Worm (Caenorhabditis elegans): Measurements from ENCODE around the gene art-1.
A peak's percentile ranks its signal among the peaks of the same experiment; 100 is the strongest.

art-1 gene

ce11 chrII:6927034-6927433 is 45.0 kb downstream of the art-1 start:
- TF ChIP-seq syd-9 (tag; optimal IDR thresholded peaks at IDR 0.05) (no peak), zip-5 (tag; optimal IDR thresholded peaks at IDR 0.05) (no peak)

- TF ChIP-seq unc-86 (tag; optimal IDR thresholded peaks at IDR 0.05) (no peak), hlh-6 (tag; optimal IDR thresholded peaks at IDR 0.05) (no peak), C08G9.2 (tag; optimal IDR thresholded peaks at IDR 0.05) (no peak), K02D7.2 (tag; optimal IDR thresholded peaks at IDR 0.05) (no peak), nfya-1 (tag; optimal IDR thresholded peaks at IDR 0.05) (no peak), ceh-31 (tag; optimal IDR thresholded peaks at IDR 0.05) (peak; percentile 53), lim-6 (tag; optimal IDR thresholded peaks at IDR 0.05) (no peak), hlh-30 (tag; optimal IDR thresholded peaks at IDR 0.05; ENCODE audit: insufficient read depth) (no peak), zip-5 (tag; optimal IDR thresholded peaks at IDR 0.05) (no peak), eyg-1 (tag; optimal IDR thresholded peaks at IDR 0.05) (no peak), dve-1 (tag; optimal IDR thresholded peaks at IDR 0.05) (no peak), hlh-15 (tag; optimal IDR thresholded peaks at IDR 0.05) (no peak), ceh-9 (tag; optimal IDR thresholded peaks at IDR 0.05) (no peak), pax-1 (tag; optimal IDR thresholded peaks at IDR 0.05) (no peak), pha-2 (tag; optimal IDR thresholded peaks at IDR 0.05) (no peak), nhr-232 (tag; optimal IDR thresholded peaks at IDR 0.05) (no peak), ceh-48 (tag; optimal IDR thresholded peaks at IDR 0.05) (no peak), ceh-24 (tag; optimal IDR thresholded peaks at IDR 0.05) (no peak), pat-9 (tag; optimal IDR thresholded peaks at IDR 0.05) (no peak), madf-2 (tag; optimal IDR thresholded peaks at IDR 0.05) (no peak), Y22D7AL.16 (tag; optimal IDR thresholded peaks at IDR 0.05) (no peak), che-1 (tag; optimal IDR thresholded peaks at IDR 0.05) (no peak), mec-3 (tag; optimal IDR thresholded peaks at IDR 0.05; ENCODE audit: borderline replicate concordance) (no peak), pqm-1 (tag; optimal IDR thresholded peaks at IDR 0.05) (no peak), odd-2 (tag; optimal IDR thresholded peaks at IDR 0.05) (no peak), ceh-6 (GFP tag; optimal IDR thresholded peaks at IDR 0.05) (no peak), tbx-7 (tag; optimal IDR thresholded peaks at IDR 0.05) (no peak), hlh-8 (tag; optimal IDR thresholded peaks at IDR 0.05) (no peak), syd-9 (tag; optimal IDR thresholded peaks at IDR 0.05) (peak; percentile 38), dmd-4 (tag; optimal IDR thresholded peaks at IDR 0.05; ENCODE audit: borderline replicate concordance) (no peak), K09A11.1 (tag; optimal IDR thresholded peaks at IDR 0.05; ENCODE audit: insufficient read depth) (no peak), ceh-22 (tag; optimal IDR thresholded peaks at IDR 0.05) (no peak), unc-3 (GFP tag; conservative IDR thresholded peaks at IDR 0.05) (no peak), unc-3 (tag; optimal IDR thresholded peaks at IDR 0.05) (no peak), fkh-6 (tag; optimal IDR thresholded peaks at IDR 0.05) (no peak), sox-2 (GFP tag; IDR thresholded peaks at IDR 0.05) (no peak), ceh-45 (GFP tag; IDR thresholded peaks at IDR 0.05) (no peak), ztf-16 (tag; optimal IDR thresholded peaks at IDR 0.05) (no peak), elt-4 (tag; optimal IDR thresholded peaks at IDR 0.05) (no peak), ceh-34 (tag; optimal IDR thresholded peaks at IDR 0.05) (peak; percentile 30), unc-55 (GFP tag; optimal IDR thresholded peaks at IDR 0.05) (peak; percentile 40), ttx-3 (tag; optimal IDR thresholded peaks at IDR 0.05) (no peak), tbx-2 (tag; optimal IDR thresholded peaks at IDR 0.05) (peak; percentile 10), ahr-1 (tag; optimal IDR thresholded peaks at IDR 0.05) (no peak), lin-11 (tag; optimal IDR thresholded peaks at IDR 0.05) (no peak), ceh-30 (tag; optimal IDR thresholded peaks at IDR 0.05) (no peak), gmeb-2 (tag; optimal IDR thresholded peaks at IDR 0.05) (no peak), fax-1 (tag; optimal IDR thresholded peaks at IDR 0.05) (no peak), rnt-1 (tag; optimal IDR thresholded peaks at IDR 0.05) (no peak), pag-3 (tag; optimal IDR thresholded peaks at IDR 0.05; ENCODE audit: borderline replicate concordance) (no peak), fkh-10 (GFP tag; optimal IDR thresholded peaks at IDR 0.05) (no peak), unc-42 (tag; optimal IDR thresholded peaks at IDR 0.05) (peak; percentile 16)
Observed at ce11 chrII:6926488-6926887, 45.5 kb downstream of the art-1 start.
